Worm (Caenorhabditis elegans) whole organism, L1 larva: Measurements from ENCODE around the gene W08E12.7.
A peak's percentile ranks its signal among the peaks of the same experiment; 100 is the strongest.

Experiments
- F16B12.6 ChIP-seq: fragments of 150-350 bp; optimal IDR thresholded peaks from 2 replicates; lab custom pipeline; 2014; ENCODE audit warnings: missing biosample characterization, missing genetic modification characterization
- Y116A8C.19 ChIP-seq: sonication (generic microtip); optimal IDR thresholded peaks from 2 replicates; lab custom pipeline; 2016; ENCODE audit warnings: missing compliant biosample characterization, missing genetic modification characterization, borderline replicate concordance
- aha-1 ChIP-seq: fragments of 150-350 bp; optimal IDR thresholded peaks from 2 replicates; lab custom pipeline; 2014; ENCODE audit warnings: missing biosample characterization, missing genetic modification characterization
- alr-1 ChIP-seq: fragments of 200-800 bp; sonication (Bioruptor generic); optimal IDR thresholded peaks from 2 replicates; lab custom pipeline; 2018; ENCODE audit warnings: borderline replicate concordance, mild to moderate bottlenecking, missing genetic modification characterization, missing compliant biosample characterization
- ama-1 ChIP-seq: fragments of 150-350 bp; optimal IDR thresholded peaks from 2 replicates; lab custom pipeline; 2014
- ceh-63 ChIP-seq: fragments of 200-800 bp; sonication (Bioruptor generic); optimal IDR thresholded peaks from 2 replicates; lab custom pipeline; 2018; ENCODE audit warnings: mild to moderate bottlenecking, missing genetic modification characterization, missing compliant biosample characterization
- ceh-8 ChIP-seq: fragments of 200-800 bp; sonication (Bioruptor generic); optimal IDR thresholded peaks from 2 replicates; lab custom pipeline; 2018; ENCODE audit warnings: mild to moderate bottlenecking, missing genetic modification characterization, moderate library complexity, missing compliant biosample characterization
- ceh-82 ChIP-seq, 3 experiments: fragments of 150-350 bp in 1 of 3; sonication (generic microtip) in 2 of 3; optimal IDR thresholded peaks; 2 replicates each; lab custom pipeline; 2014 to 2017; ENCODE audit warnings: missing biosample characterization in 3 of 3, missing genetic modification characterization in 3 of 3
- ceh-88 ChIP-seq: fragments of 200-800 bp; sonication (Bioruptor generic); IDR thresholded peaks from 2 replicates; pipeline ENCODE4 v1.3.6; 2022; ENCODE audit warnings: missing genetic modification characterization, missing compliant biosample characterization
- ceh-90 ChIP-seq: sonication (generic microtip); optimal IDR thresholded peaks from 2 replicates; lab custom pipeline; 2016; ENCODE audit warnings: missing genetic modification characterization, missing compliant biosample characterization
- ces-1 ChIP-seq: fragments of 150-350 bp; optimal IDR thresholded peaks from 2 replicates; lab custom pipeline; 2014; ENCODE audit warnings: missing biosample characterization, missing genetic modification reagents, missing genetic modification characterization
- dsc-1 ChIP-seq: sonication (generic microtip); optimal IDR thresholded peaks from 2 replicates; lab custom pipeline; 2016; ENCODE audit warnings: mild to moderate bottlenecking, missing genetic modification characterization, missing compliant biosample characterization
- efl-1 ChIP-seq, 4 experiments: fragments of 150-350 bp; optimal IDR thresholded peaks in 3 of 4; peaks in 1 of 4; 1 replicate in 1 of 4; 2 replicates in 3 of 4; lab custom pipeline; 2014; ENCODE audit warnings: missing biosample characterization in 2 of 4, missing genetic modification characterization in 2 of 4, missing genetic modification reagents in 2 of 4
- egl-13 ChIP-seq: sonication (generic microtip); optimal IDR thresholded peaks from 2 replicates; lab custom pipeline; 2016; ENCODE audit warnings: missing genotype, missing genetic modification reagents, missing genetic modification characterization, missing compliant biosample characterization
- egl-27 ChIP-seq, 2 experiments: fragments of 150-350 bp in 1 of 2; sonication (generic microtip); optimal IDR thresholded peaks; 3 replicates each; lab custom pipeline; 2017 to 2018; ENCODE audit warnings: missing biosample characterization in 2 of 2, missing genetic modification characterization in 2 of 2, missing genetic modification reagents in 2 of 2
- elt-3 ChIP-seq, 6 experiments: fragments of 150-350 bp in 1 of 6; sonication (generic microtip); optimal IDR thresholded peaks; 2 replicates each; lab custom pipeline; 2017 to 2018; ENCODE audit warnings: missing biosample characterization in 6 of 6, missing genetic modification characterization in 6 of 6, inconsistent platforms in 1 of 6
- ets-5 ChIP-seq: fragments of 200-800 bp; sonication (Bioruptor generic); IDR thresholded peaks from 2 replicates; pipeline ENCODE4 v1.3.6; 2022; ENCODE audit warnings: missing genetic modification characterization, missing compliant biosample characterization
- fkh-10 ChIP-seq: sonication (generic microtip); optimal IDR thresholded peaks from 2 replicates; lab custom pipeline; 2017; ENCODE audit warnings: missing biosample characterization, missing genetic modification reagents, missing genetic modification characterization
- fkh-4 ChIP-seq: sonication (generic microtip); optimal IDR thresholded peaks from 2 replicates; lab custom pipeline; 2016; ENCODE audit warnings: missing compliant biosample characterization, missing genetic modification characterization, borderline replicate concordance
- fkh-8 ChIP-seq: sonication (generic microtip); optimal IDR thresholded peaks from 2 replicates; lab custom pipeline; 2016; ENCODE audit warnings: mild to moderate bottlenecking, missing genetic modification characterization, missing compliant biosample characterization
- grh-1 ChIP-seq: fragments of 200-800 bp; sonication (Bioruptor generic); IDR thresholded peaks from 2 replicates; pipeline ENCODE4 v1.3.6; 2022; ENCODE audit warnings: missing genetic modification reagents, missing genetic modification characterization, missing compliant biosample characterization
- hlh-17 ChIP-seq: fragments of 200-800 bp; sonication (Bioruptor generic); optimal IDR thresholded peaks from 2 replicates; lab custom pipeline; 2018; ENCODE audit warnings: missing genetic modification characterization, mild to moderate bottlenecking, missing compliant biosample characterization, moderate library complexity, borderline replicate concordance
- jun-1 ChIP-seq: fragments of 150-350 bp; optimal IDR thresholded peaks from 2 replicates; lab custom pipeline; 2014; ENCODE audit warnings: missing biosample characterization, missing genetic modification reagents, missing genetic modification characterization
- lin-15B ChIP-seq: fragments of 150-350 bp; sonication (generic microtip); optimal IDR thresholded peaks from 3 replicates; lab custom pipeline; 2014; ENCODE audit warnings: missing biosample characterization, missing genetic modification characterization
- lin-35 ChIP-seq, 2 experiments: fragments of 150-350 bp; optimal IDR thresholded peaks; 2 replicates each; lab custom pipeline; 2014; ENCODE audit warnings: missing biosample characterization in 2 of 2, missing genetic modification characterization in 2 of 2, missing genetic modification reagents in 2 of 2
- lin-39 ChIP-seq: fragments of 150-350 bp; optimal IDR thresholded peaks from 2 replicates; lab custom pipeline; 2014; ENCODE audit warnings: missing biosample characterization, missing genetic modification reagents, missing genetic modification characterization
- lir-3 ChIP-seq: sonication (generic microtip); optimal IDR thresholded peaks from 2 replicates; lab custom pipeline; 2016; ENCODE audit warnings: mild to moderate bottlenecking, missing genetic modification characterization, moderate library complexity, missing compliant biosample characterization; ENCODE audit not compliant: poor library complexity
- mab-9 ChIP-seq: fragments of 200-800 bp; sonication (Bioruptor generic); IDR thresholded peaks from 2 replicates; pipeline ENCODE4 v1.3.6; 2022; ENCODE audit warnings: missing genetic modification reagents, missing genetic modification characterization, missing compliant biosample characterization
- mdl-1 ChIP-seq, 2 experiments: fragments of 150-350 bp; optimal IDR thresholded peaks; 2 replicates each; lab custom pipeline; 2014 to 2017; ENCODE audit warnings: missing biosample characterization in 2 of 2, missing genetic modification characterization in 2 of 2, inconsistent platforms in 1 of 2
- mef-2 ChIP-seq: fragments of 150-350 bp; optimal IDR thresholded peaks from 2 replicates; lab custom pipeline; 2014; ENCODE audit warnings: missing biosample characterization, missing genetic modification characterization
- mep-1 ChIP-seq: fragments of 150-350 bp; optimal IDR thresholded peaks from 2 replicates; lab custom pipeline; 2014; ENCODE audit warnings: missing biosample characterization, missing genetic modification characterization
- nhr-11 ChIP-seq: fragments of 150-350 bp; optimal IDR thresholded peaks from 2 replicates; lab custom pipeline; 2014; ENCODE audit warnings: missing biosample characterization, missing genetic modification characterization
- nhr-20 ChIP-seq: sonication (generic microtip); optimal IDR thresholded peaks from 2 replicates; lab custom pipeline; 2016; ENCODE audit warnings: mild to moderate bottlenecking, missing genetic modification characterization, missing compliant biosample characterization
- nhr-237 ChIP-seq: fragments of 150-350 bp; optimal IDR thresholded peaks from 2 replicates; lab custom pipeline; 2014; ENCODE audit warnings: missing biosample characterization, missing genetic modification characterization
- nhr-28 ChIP-seq: fragments of 150-350 bp; optimal IDR thresholded peaks from 2 replicates; lab custom pipeline; 2014; ENCODE audit warnings: missing biosample characterization, missing genetic modification characterization
- nhr-76 ChIP-seq: sonication (generic microtip); optimal IDR thresholded peaks from 2 replicates; lab custom pipeline; 2017; ENCODE audit warnings: missing biosample characterization, missing genetic modification characterization
- nhr-77 ChIP-seq: fragments of 150-350 bp; optimal IDR thresholded peaks from 2 replicates; lab custom pipeline; 2014; ENCODE audit warnings: missing biosample characterization, missing genetic modification characterization
- nhr-90 ChIP-seq: sonication (generic microtip); optimal IDR thresholded peaks from 2 replicates; lab custom pipeline; 2016; ENCODE audit warnings: mild to moderate bottlenecking, missing genetic modification characterization, missing compliant biosample characterization; ENCODE audit not compliant: poor library complexity
- pqm-1 ChIP-seq: sonication (generic microtip); optimal IDR thresholded peaks from 3 replicates; lab custom pipeline; 2017; ENCODE audit warnings: missing biosample characterization, missing genetic modification characterization
- rnt-1 ChIP-seq: sonication (generic microtip); optimal IDR thresholded peaks from 2 replicates; lab custom pipeline; 2016; ENCODE audit warnings: mild to moderate bottlenecking, missing genetic modification characterization, moderate library complexity, missing compliant biosample characterization
- snpc-4 ChIP-seq: fragments of 150-350 bp; optimal IDR thresholded peaks from 2 replicates; lab custom pipeline; 2014; ENCODE audit warnings: missing biosample characterization, missing genetic modification characterization
- snu-23 ChIP-seq: sonication (generic microtip); optimal IDR thresholded peaks from 2 replicates; lab custom pipeline; 2016; ENCODE audit warnings: missing genetic modification characterization, missing compliant biosample characterization
- sox-4 ChIP-seq: sonication (generic microtip); optimal IDR thresholded peaks from 2 replicates; lab custom pipeline; 2016; ENCODE audit warnings: missing genetic modification characterization, missing compliant biosample characterization
- sup-37 ChIP-seq: fragments of 200-800 bp; sonication (Bioruptor generic); optimal IDR thresholded peaks from 2 replicates; lab custom pipeline; 2018; ENCODE audit warnings: mild to moderate bottlenecking, missing genetic modification characterization, missing compliant biosample characterization
- swsn-7 ChIP-seq: sonication (generic microtip); optimal IDR thresholded peaks from 2 replicates; lab custom pipeline; 2016; ENCODE audit warnings: missing genetic modification characterization, missing compliant biosample characterization
- tbx-2 ChIP-seq: sonication (generic microtip); optimal IDR thresholded peaks from 2 replicates; lab custom pipeline; 2016; ENCODE audit warnings: missing genetic modification characterization, missing compliant biosample characterization
- tlp-1 ChIP-seq: fragments of 150-350 bp; optimal IDR thresholded peaks from 2 replicates; lab custom pipeline; 2014; ENCODE audit warnings: missing biosample characterization, missing genetic modification characterization
- unc-30 ChIP-seq: sonication (generic microtip); optimal IDR thresholded peaks from 2 replicates; lab custom pipeline; 2017; ENCODE audit warnings: missing biosample characterization, missing genetic modification characterization
- unc-62 ChIP-seq: fragments of 150-350 bp; optimal IDR thresholded peaks from 2 replicates; lab custom pipeline; 2014; ENCODE audit warnings: missing biosample characterization, missing genetic modification reagents, missing genetic modification characterization
- xbp-1 ChIP-seq: sonication (generic microtip); optimal IDR thresholded peaks from 2 replicates; lab custom pipeline; 2016; ENCODE audit warnings: missing genetic modification characterization, missing compliant biosample characterization
- zip-4 ChIP-seq: fragments of 200-800 bp; sonication (Bioruptor generic); optimal IDR thresholded peaks from 2 replicates; lab custom pipeline; 2018; ENCODE audit warnings: mild to moderate bottlenecking, missing genetic modification characterization, moderate library complexity, missing compliant biosample characterization

The W08E12.7 gene

DNA sequence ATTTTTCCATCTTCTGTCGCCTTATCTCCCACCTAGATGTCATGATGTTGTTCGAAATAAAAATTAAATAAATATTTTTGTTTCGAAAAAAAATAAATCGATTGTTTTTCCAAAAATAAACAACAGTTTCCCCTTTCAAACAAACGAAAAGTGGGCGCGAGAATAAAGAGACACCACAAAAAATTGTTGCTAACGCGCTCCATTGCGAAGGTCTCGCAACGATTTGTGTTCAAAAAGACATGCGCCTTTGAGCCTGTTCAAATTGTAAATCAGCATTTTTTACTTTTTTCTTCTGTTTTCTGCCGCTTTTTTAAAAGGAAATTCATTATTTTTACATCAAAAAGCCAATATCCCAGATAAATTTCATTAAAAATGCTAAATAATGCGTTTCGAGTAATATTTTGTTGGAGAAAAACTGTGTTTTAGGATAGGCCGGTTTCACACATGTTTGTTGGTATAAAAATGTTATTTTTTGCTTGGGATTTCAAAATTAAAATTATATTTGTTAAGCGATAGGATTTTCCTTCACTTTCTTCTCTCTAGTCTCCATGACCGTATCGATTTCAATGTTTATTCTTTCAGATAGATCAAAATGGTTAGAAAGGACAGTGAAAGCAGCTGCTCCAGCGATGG, at the start of gene W08E12.7:
TSS of gene W08E12.7 (plus strand) at position 583 of the 633 bp plus-strand sequence.
- TF ChIP-seq nhr-20 (tag; lab: Kevin White, UChicago) (peak; percentile 94), lin-39 (tag; lab: Kevin White, UChicago) (peak; percentile 70), lir-3 (tag; lab: Kevin White, UChicago) (peak; percentile 83), swsn-7 (peak; percentile 93), elt-3 (tag; optimal IDR thresholded peaks at IDR 0.05; lab: Kevin White, UChicago) (peak in 5 of 6 experiments; percentile 22 to 98 (median 81)), ama-1 (lab: Kevin White, UChicago) (peak; percentile 84), tbx-2 (tag; lab: Kevin White, UChicago) (peak; percentile 90), ceh-90 (tag; lab: Kevin White, UChicago) (no peak), nhr-76 (tag; lab: Kevin White, UChicago) (no peak), snpc-4 (tag; lab: Kevin White, UChicago) (peak; percentile 76), sox-4 (tag; lab: Kevin White, UChicago) (peak; percentile 64), alr-1 (tag; lab: Kevin White, UChicago) (no peak), nhr-77 (peak; percentile 96), mdl-1 (tag; optimal IDR thresholded peaks at IDR 0.05; lab: Kevin White, UChicago) (peak in 1 of 2 experiments; percentile 96), ces-1 (GFP tag; lab: Kevin White, UChicago) (no peak), sup-37 (GFP tag; lab: Kevin White, UChicago) (no peak), mab-9 (peak; percentile 82), Y116A8C.19 (tag; lab: Kevin White, UChicago) (no peak), nhr-28 (tag; lab: Kevin White, UChicago) (no peak), lin-15B (tag; lab: Kevin White, UChicago) (peak; percentile 99), F16B12.6 (peak; percentile 75), fkh-4 (tag; lab: Kevin White, UChicago) (no peak), rnt-1 (tag; lab: Kevin White, UChicago) (peak; percentile 95), ceh-8 (peak; percentile 54), egl-27 (tag; optimal IDR thresholded peaks at IDR 0.05; lab: Kevin White, UChicago) (no peak), ets-5 (GFP tag; lab: Robert Waterston, UW) (no peak), hlh-17 (GFP tag; lab: Kevin White, UChicago) (no peak), egl-13 (tag; lab: Kevin White, UChicago) (peak; percentile 70), ceh-63 (GFP tag; lab: Kevin White, UChicago) (no peak), nhr-11 (tag; lab: Kevin White, UChicago) (peak; percentile 68), mep-1 (peak; percentile 99), dsc-1 (tag; lab: Kevin White, UChicago) (peak; percentile 84), lin-35 (GFP tag; optimal IDR thresholded peaks at IDR 0.05; lab: Kevin White, UChicago) (peak; percentile 94 to 96), zip-4 (GFP tag; lab: Kevin White, UChicago) (peak; percentile 67), snu-23 (GFP tag; lab: Kevin White, UChicago) (peak; percentile 97), grh-1 (GFP tag; lab: Robert Waterston, UW) (peak; percentile 75), fkh-8 (tag; lab: Kevin White, UChicago) (peak; percentile 97), ceh-88 (peak; percentile 85), nhr-237 (tag; lab: Kevin White, UChicago) (peak; percentile 94), pqm-1 (tag; lab: Kevin White, UChicago) (no peak), unc-30 (no peak), nhr-90 (tag; lab: Kevin White, UChicago) (peak; percentile 90), ceh-82 (tag; optimal IDR thresholded peaks at IDR 0.05; lab: Kevin White, UChicago) (peak; percentile 94 to 98 (median 94)), aha-1 (no peak), efl-1 (optimal IDR thresholded peaks at IDR 0.05; lab: Kevin White, UChicago) (peak; percentile 94 to 96), efl-1 (GFP tag; optimal IDR thresholded peaks at IDR 0.05 in 1 of 2; lab: Kevin White, UChicago) (peak; percentile 88 to 99), jun-1 (tag; lab: Kevin White, UChicago) (peak; percentile 87), mef-2 (tag; lab: Kevin White, UChicago) (peak; percentile 35), unc-62 (no peak), xbp-1 (tag; lab: Kevin White, UChicago) (peak; percentile 92), fkh-10 (GFP tag; lab: Kevin White, UChicago) (peak; percentile 69), tlp-1 (tag; lab: Kevin White, UChicago) (no peak)
